Fruit fly (Drosophila melanogaster) whole organism, embryonic: ENCODE data around the gene CG42716.

ENCODE experiments used
- Adf1 ChIP-seq: fragments of 200-800 bp; sonication (Bioruptor generic); IDR thresholded peaks from 2 replicates; pipeline ENCODE4 v1.3.6; 2022; ENCODE audit warnings: missing biosample characterization, missing genetic modification characterization
- Aef1 ChIP-seq: fragments of 200-800 bp; sonication (Bioruptor generic); IDR thresholded peaks from 3 replicates; pipeline ENCODE4 v1.3.6; 2022; ENCODE audit warnings: missing biosample characterization, missing genetic modification characterization
- BtbVII ChIP-seq: fragments of 200-800 bp; sonication (Bioruptor generic); optimal IDR thresholded peaks from 3 replicates; lab custom pipeline; 2017; ENCODE audit warnings: missing biosample characterization, mild to moderate bottlenecking, missing genetic modification characterization
- CG11456 ChIP-seq: fragments of 200-800 bp; sonication (Bioruptor generic); IDR thresholded peaks from 3 replicates; pipeline ENCODE4 v1.3.6; 2022; ENCODE audit warnings: missing biosample characterization, missing genetic modification characterization
- CG11560 ChIP-seq: fragments of 200-800 bp; sonication (Bioruptor generic); IDR thresholded peaks from 3 replicates; pipeline ENCODE4 v1.3.6; 2022; ENCODE audit warnings: missing biosample characterization, missing genetic modification characterization
- CG12104 ChIP-seq: fragments of 200-800 bp; sonication (Bioruptor generic); optimal IDR thresholded peaks from 3 replicates; lab custom pipeline; 2016; ENCODE audit warnings: missing biosample characterization, missing genetic modification characterization
- CG14710 ChIP-seq: fragments of 200-800 bp; sonication (Bioruptor generic); optimal IDR thresholded peaks from 3 replicates; lab custom pipeline; 2019; ENCODE audit warnings: missing biosample characterization, mild to moderate bottlenecking, missing genetic modification characterization, moderate library complexity
- CG15601 ChIP-seq: fragments of 200-800 bp; sonication (Bioruptor generic); optimal IDR thresholded peaks from 3 replicates; lab custom pipeline; 2019; ENCODE audit warnings: missing biosample characterization, mild to moderate bottlenecking, missing genetic modification characterization, moderate library complexity
- CG1602 ChIP-seq: fragments of 200-800 bp; sonication (Bioruptor generic); optimal IDR thresholded peaks from 3 replicates; lab custom pipeline; 2016; ENCODE audit warnings: missing biosample characterization, missing genetic modification characterization
- CG17568 ChIP-seq: fragments of 200-800 bp; sonication (Bioruptor generic); optimal IDR thresholded peaks from 2 replicates; lab custom pipeline; 2018; ENCODE audit warnings: missing biosample characterization, mild to moderate bottlenecking, missing genetic modification characterization, moderate library complexity
- CG2199 ChIP-seq: fragments of 200-800 bp; sonication (Bioruptor generic); IDR thresholded peaks from 3 replicates; pipeline ENCODE4 v1.3.6; 2022; ENCODE audit warnings: missing biosample characterization, missing genetic modification characterization
- CG2678 ChIP-seq: fragments of 200-800 bp; sonication (Bioruptor generic); optimal IDR thresholded peaks from 3 replicates; lab custom pipeline; 2019; ENCODE audit warnings: missing biosample characterization, mild to moderate bottlenecking, missing genetic modification characterization, moderate library complexity
- CG2889 ChIP-seq: fragments of 200-800 bp; sonication (Bioruptor generic); IDR thresholded peaks from 3 replicates; pipeline ENCODE4 v1.3.6; 2022; ENCODE audit warnings: missing biosample characterization, missing genetic modification characterization
- CG30020 ChIP-seq: fragments of 200-800 bp; optimal IDR thresholded peaks from 2 replicates; lab custom pipeline; 2019; ENCODE audit warnings: missing biosample characterization, mild to moderate bottlenecking, missing genetic modification characterization, moderate library complexity
- CG3065 ChIP-seq: fragments of 200-800 bp; sonication (Bioruptor generic); optimal IDR thresholded peaks from 2 replicates; lab custom pipeline; 2016; ENCODE audit warnings: missing biosample characterization, missing genetic modification characterization
- CG31224 ChIP-seq: fragments of 200-800 bp; sonication (Bioruptor generic); IDR thresholded peaks from 2 replicates; pipeline ENCODE4 v1.3.6; 2022; ENCODE audit warnings: missing biosample characterization, missing genetic modification characterization
- CG31388 ChIP-seq: fragments of 200-800 bp; sonication (Bioruptor generic); optimal IDR thresholded peaks from 2 replicates; lab custom pipeline; 2016; ENCODE audit warnings: missing biosample characterization, missing genetic modification characterization
- CG32767 ChIP-seq: fragments of 200-800 bp; sonication (Bioruptor generic); IDR thresholded peaks from 2 replicates; pipeline ENCODE4 v1.3.6; 2022; ENCODE audit warnings: missing biosample characterization, missing genetic modification characterization
- CG34422 ChIP-seq: fragments of 200-800 bp; sonication (Bioruptor generic); IDR thresholded peaks from 3 replicates; pipeline ENCODE4 v1.3.6; 2022; ENCODE audit warnings: missing biosample characterization, missing genetic modification characterization
- CG3847 ChIP-seq: fragments of 200-800 bp; sonication (Bioruptor generic); IDR thresholded peaks from 2 replicates; pipeline ENCODE4 v1.3.6; 2022; ENCODE audit warnings: missing biosample characterization, missing genetic modification characterization
- CG4282 ChIP-seq: fragments of 200-800 bp; sonication (Bioruptor generic); optimal IDR thresholded peaks from 2 replicates; lab custom pipeline; 2016; ENCODE audit warnings: missing biosample characterization, missing genetic modification characterization
- CG4854 ChIP-seq: fragments of 200-800 bp; sonication (Bioruptor generic); optimal IDR thresholded peaks from 2 replicates; lab custom pipeline; 2016; ENCODE audit warnings: missing biosample characterization, missing genetic modification characterization, inconsistent platforms
- CG9727 ChIP-seq: fragments of 200-800 bp; sonication (Bioruptor generic); optimal IDR thresholded peaks from 3 replicates; lab custom pipeline; 2017; ENCODE audit warnings: missing biosample characterization, mild to moderate bottlenecking, missing genetic modification characterization
- Dbx ChIP-seq: fragments of 200-800 bp; sonication (Bioruptor generic); IDR thresholded peaks from 3 replicates; pipeline ENCODE4 v1.3.6; 2022; ENCODE audit warnings: missing biosample characterization, missing genetic modification characterization
- Doc2 ChIP-seq: fragments of 200-800 bp; sonication (Bioruptor generic); IDR thresholded peaks from 2 replicates; pipeline ENCODE4 v1.3.6; 2022; ENCODE audit warnings: missing biosample characterization, missing genetic modification characterization
- Med ChIP-seq: fragments of 200-800 bp; sonication (Bioruptor generic); peaks from one replicate; lab custom pipeline; 2016; ENCODE audit warnings: missing biosample characterization, missing genetic modification characterization, mild to moderate bottlenecking, inconsistent platforms, moderate library complexity
- NfI ChIP-seq: fragments of 200-800 bp; sonication (Bioruptor generic); optimal IDR thresholded peaks from 3 replicates; lab custom pipeline; 2018; ENCODE audit warnings: missing biosample characterization, mild to moderate bottlenecking, missing genetic modification characterization, moderate library complexity
- Optix ChIP-seq: fragments of 200-800 bp; sonication (Bioruptor generic); IDR thresholded peaks from 3 replicates; pipeline ENCODE4 v1.3.6; 2022; ENCODE audit warnings: missing biosample characterization, missing genetic modification characterization
- Ssrp ChIP-seq: fragments of 200-800 bp; sonication (Bioruptor generic); optimal IDR thresholded peaks from 2 replicates; lab custom pipeline; 2018; ENCODE audit warnings: missing biosample characterization, mild to moderate bottlenecking, missing genetic modification characterization, moderate library complexity
- TFAM ChIP-seq: fragments of 200-800 bp; sonication (Bioruptor generic); optimal IDR thresholded peaks from 2 replicates; lab custom pipeline; 2017; ENCODE audit warnings: missing biosample characterization, missing genetic modification characterization, inconsistent platforms
- Usf ChIP-seq: fragments of 200-800 bp; sonication (Bioruptor generic); optimal IDR thresholded peaks from 2 replicates; lab custom pipeline; 2017; ENCODE audit warnings: missing genotype, missing biosample characterization, missing genetic modification characterization
- ato ChIP-seq: fragments of 200-800 bp; sonication (Bioruptor generic); IDR thresholded peaks from 2 replicates; pipeline ENCODE4 v1.3.6; 2022; ENCODE audit warnings: missing biosample characterization, missing genetic modification characterization; ENCODE audit not compliant: partially characterized antibody
- bcd ChIP-seq: fragments of 200-800 bp; sonication (Bioruptor generic); optimal IDR thresholded peaks from 2 replicates; lab custom pipeline; 2017; ENCODE audit warnings: missing biosample characterization, mild to moderate bottlenecking, missing genetic modification characterization
- bsh ChIP-seq, 2 experiments: fragments of 200-800 bp; sonication (Bioruptor generic); optimal IDR thresholded peaks; 2 replicates each; lab custom pipeline; 2017 to 2018; ENCODE audit warnings: mild to moderate bottlenecking in 2 of 2, missing biosample characterization in 2 of 2, missing genetic modification characterization in 2 of 2, moderate library complexity in 1 of 2
- cad ChIP-seq: fragments of >200 bp; optimal IDR thresholded peaks from 2 replicates; lab custom pipeline; 2017; ENCODE audit warnings: missing biosample characterization, missing genetic modification characterization
- chif ChIP-seq, 2 experiments: fragments of 200-800 bp; sonication (Bioruptor generic); optimal IDR thresholded peaks; 3 replicates each; lab custom pipeline; 2016; ENCODE audit warnings: missing biosample characterization in 2 of 2, missing genetic modification characterization in 2 of 2
- chm ChIP-seq: fragments of 200-800 bp; sonication (Bioruptor generic); IDR thresholded peaks from 2 replicates; pipeline ENCODE4 v1.3.6; 2022; ENCODE audit warnings: missing biosample characterization, missing genetic modification characterization
- dimm ChIP-seq: fragments of 200-800 bp; sonication (Bioruptor generic); IDR thresholded peaks from 2 replicates; pipeline ENCODE4 v1.3.6; 2022; ENCODE audit warnings: missing biosample characterization, missing genetic modification characterization
- disco-r ChIP-seq: fragments of 200-800 bp; sonication (Bioruptor generic); optimal IDR thresholded peaks from 2 replicates; lab custom pipeline; 2016; ENCODE audit warnings: missing biosample characterization, missing genetic modification characterization
- dm ChIP-seq: fragments of 200-800 bp; sonication (Bioruptor generic); optimal IDR thresholded peaks from 3 replicates; lab custom pipeline; 2016; ENCODE audit warnings: missing biosample characterization, missing genetic modification characterization
- emc ChIP-seq: fragments of 200-800 bp; sonication (Bioruptor generic); optimal IDR thresholded peaks from 2 replicates; lab custom pipeline; 2016; ENCODE audit warnings: missing biosample characterization, missing genetic modification characterization
- gfzf ChIP-seq: fragments of 200-800 bp; sonication (Bioruptor generic); optimal IDR thresholded peaks from 2 replicates; lab custom pipeline; 2016; ENCODE audit warnings: missing biosample characterization, mild to moderate bottlenecking, missing genetic modification characterization, moderate library complexity
- insv ChIP-seq, 2 experiments: fragments of 200-800 bp; sonication (Bioruptor generic); optimal IDR thresholded peaks; 3 replicates each; lab custom pipeline; 2016 to 2018; ENCODE audit warnings: missing biosample characterization in 2 of 2, missing genetic modification characterization in 2 of 2
- lab ChIP-seq: fragments of 200-800 bp; sonication (Bioruptor generic); optimal IDR thresholded peaks from 3 replicates; lab custom pipeline; 2017; ENCODE audit warnings: missing biosample characterization, missing genetic modification characterization, mild to moderate bottlenecking, moderate library complexity, missing genetic modification reagents
- pita ChIP-seq: fragments of 200-800 bp; sonication (Bioruptor generic); optimal IDR thresholded peaks from 2 replicates; lab custom pipeline; 2017; ENCODE audit warnings: missing biosample characterization, mild to moderate bottlenecking, missing genetic modification characterization
- pnt ChIP-seq: fragments of 200-800 bp; sonication (Bioruptor generic); optimal IDR thresholded peaks from 3 replicates; lab custom pipeline; 2016; ENCODE audit warnings: missing biosample characterization, missing genetic modification characterization
- prd ChIP-seq, 3 experiments: fragments of >200 bp in 2 of 3; fragments of 200-800 bp in 1 of 3; sonication (Bioruptor generic) in 1 of 3; optimal IDR thresholded peaks in 2 of 3; IDR thresholded peaks in 1 of 3; 2 replicates in 2 of 3; 3 replicates in 1 of 3; pipeline versions ENCODE4 v1.3.6 to Lab custom; 2017 to 2022; ENCODE audit warnings: missing biosample characterization in 1 of 3, missing genetic modification characterization in 1 of 3
- ro ChIP-seq: fragments of 200-800 bp; sonication (Bioruptor generic); IDR thresholded peaks from 2 replicates; pipeline ENCODE4 v1.3.6; 2022; ENCODE audit warnings: missing biosample characterization, missing genetic modification characterization
- seq ChIP-seq: fragments of 200-800 bp; sonication (Bioruptor generic); IDR thresholded peaks from 2 replicates; pipeline ENCODE4 v1.3.6; 2022; ENCODE audit warnings: missing biosample characterization, missing genetic modification characterization
- wor ChIP-seq: fragments of 200-800 bp; sonication (Bioruptor generic); IDR thresholded peaks from 2 replicates; pipeline ENCODE4 v1.3.6; 2022; ENCODE audit warnings: missing biosample characterization, missing genetic modification characterization

The CG42716 gene

DNA sequence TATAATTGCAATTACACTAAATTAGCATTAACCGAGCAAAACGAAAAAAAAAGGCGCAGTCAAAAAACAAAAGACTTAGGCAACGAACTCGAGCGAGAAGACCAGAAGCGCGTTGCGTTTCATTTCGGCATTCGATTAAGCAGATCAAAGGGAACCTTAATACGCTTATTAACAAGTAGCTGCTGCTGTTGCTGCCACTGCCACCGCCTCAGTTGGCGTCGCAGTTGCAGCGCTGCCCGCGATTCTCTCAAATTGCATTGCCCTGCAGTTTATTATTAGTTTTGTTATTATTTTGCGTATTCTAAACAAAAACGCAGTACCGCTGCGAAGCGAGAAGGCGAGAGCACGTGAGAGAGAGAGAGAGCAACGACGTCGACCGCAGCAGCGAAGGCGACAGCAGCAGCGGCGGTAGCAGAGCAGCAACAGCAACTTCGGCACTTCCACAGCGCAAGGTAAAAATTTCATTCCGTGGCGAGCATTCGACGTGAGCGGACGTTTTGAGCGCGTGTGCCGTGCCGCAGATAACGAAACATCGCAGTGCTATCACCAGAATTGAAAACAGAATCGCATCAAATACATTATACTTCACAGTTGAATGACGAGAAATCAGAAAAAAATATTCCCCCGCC is 10.4 kb upstream of the CG42716 start, which contains the start of gene Notum (continued):
- TF ChIP-seq CG17568 (GFP tag; lab: Kevin White, UChicago) (no peak), chif (GFP tag; optimal IDR thresholded peaks at IDR 0.05; lab: Kevin White, UChicago) (no peak), NfI (GFP tag; lab: Kevin White, UChicago) (no peak), CG4282 (GFP tag; lab: Kevin White, UChicago) (no peak), dm (GFP tag; lab: Kevin White, UChicago) (no peak), lab (GFP tag; lab: Kevin White, UChicago) (no peak), seq (no peak), CG34422 (GFP tag; lab: Robert Waterston, UW) (no peak), CG4854 (GFP tag; lab: Kevin White, UChicago) (no peak), insv (GFP tag; optimal IDR thresholded peaks at IDR 0.05; lab: Kevin White, UChicago) (no peak), ro (no peak), CG31224 (GFP tag; lab: Robert Waterston, UW) (no peak), CG3065 (GFP tag; lab: Kevin White, UChicago) (no peak), prd (optimal IDR thresholded peaks at IDR 0.05; lab: Kevin White, UChicago) (no peak), prd (GFP tag; IDR thresholded peaks at IDR 0.05; lab: Robert Waterston, UW) (peak; percentile 9; the same call in 1 of the 3 replicates), Adf1 (GFP tag; lab: Robert Waterston, UW) (peak; percentile 93), CG30020 (tag; lab: Kevin White, UChicago) (no peak), CG14710 (tag; lab: Kevin White, UChicago) (no peak), pita (GFP tag; lab: Kevin White, UChicago) (no peak), CG15601 (tag; lab: Kevin White, UChicago) (no peak), Dbx (no peak), CG2889 (GFP tag; lab: Robert Waterston, UW) (no peak), Optix (GFP tag; lab: Robert Waterston, UW) (no peak), wor (GFP tag; lab: Robert Waterston, UW) (no peak), cad (GFP tag; lab: Kevin White, UChicago) (peak; percentile 45), CG2678 (tag; lab: Kevin White, UChicago) (no peak), CG12104 (GFP tag; lab: Kevin White, UChicago) (no peak), emc (GFP tag; lab: Kevin White, UChicago) (no peak), Doc2 (no peak), bcd (no peak), Ssrp (tag; lab: Kevin White, UChicago) (no peak), disco-r (GFP tag; lab: Kevin White, UChicago) (no peak), gfzf (GFP tag; lab: Kevin White, UChicago) (no peak), bsh (GFP tag; optimal IDR thresholded peaks at IDR 0.05; lab: Kevin White, UChicago) (no peak), Med (GFP tag; lab: Kevin White, UChicago) (peak; percentile 71), CG31388 (GFP tag; lab: Kevin White, UChicago) (no peak), Usf (no peak), CG3847 (GFP tag; lab: Robert Waterston, UW) (no peak), CG11560 (no peak), chm (0 out of 2 replicates have a peak, but pooled peaks have one; percentile 37), CG9727 (GFP tag; lab: Kevin White, UChicago) (peak; percentile 2), CG1602 (GFP tag; lab: Kevin White, UChicago) (no peak), TFAM (no peak), BtbVII (GFP tag; lab: Kevin White, UChicago) (no peak), Aef1 (no peak), dimm (GFP tag; lab: Robert Waterston, UW) (no peak), CG32767 (GFP tag; lab: Robert Waterston, UW) (0 out of 2 replicates have a peak, but pooled peaks have one; percentile 18), CG2199 (GFP tag; lab: Robert Waterston, UW) (peak; percentile 88; the same call in 2 of the 3 replicates), CG11456 (0 out of 3 replicates have a peak, but pooled peaks have one; percentile 30), pnt (GFP tag; lab: Kevin White, UChicago) (no peak), ato (GFP tag; lab: Robert Waterston, UW) (peak; percentile 28; the same call in 1 of the 2 replicates)
